Worm (Caenorhabditis elegans) whole organism, L3 larva: ENCODE data around the gene alp-1.

Experiments used
- ZK546.5 ChIP-seq: sonication (generic microtip); optimal IDR thresholded peaks from 2 replicates; lab custom pipeline; 2017; ENCODE audit warnings: missing biosample characterization, missing genetic modification characterization
- egl-27 ChIP-seq: sonication (generic microtip); optimal IDR thresholded peaks from 4 replicates; lab custom pipeline; 2017; ENCODE audit warnings: missing biosample characterization, missing genetic modification reagents, missing genetic modification characterization
- fkh-10 ChIP-seq: sonication (generic microtip); optimal IDR thresholded peaks from 2 replicates; lab custom pipeline; 2017; ENCODE audit warnings: missing biosample characterization, missing genetic modification reagents, missing genetic modification characterization
- jun-1 ChIP-seq: fragments of 150-350 bp; optimal IDR thresholded peaks from 2 replicates; lab custom pipeline; 2014; ENCODE audit warnings: missing biosample characterization, missing genetic modification reagents, missing genetic modification characterization
- nfya-1 ChIP-seq: sonication (generic microtip); optimal IDR thresholded peaks from 2 replicates; lab custom pipeline; 2017; ENCODE audit warnings: missing genetic modification characterization, mild to moderate bottlenecking, missing compliant biosample characterization, antibody characterized with exemption, moderate library complexity; ENCODE audit not compliant: insufficient read depth
- nhr-11 ChIP-seq: fragments of 150-350 bp; optimal IDR thresholded peaks from 2 replicates; lab custom pipeline; 2014; ENCODE audit warnings: missing biosample characterization, missing genetic modification characterization
- nhr-12 ChIP-seq: fragments of 150-350 bp; optimal IDR thresholded peaks from 2 replicates; lab custom pipeline; 2014; ENCODE audit warnings: missing biosample characterization, missing genetic modification characterization
- nhr-237 ChIP-seq: fragments of 150-350 bp; optimal IDR thresholded peaks from 2 replicates; lab custom pipeline; 2014; ENCODE audit warnings: missing biosample characterization, missing genetic modification characterization
- snpc-4 ChIP-seq: fragments of 150-350 bp; optimal IDR thresholded peaks from 2 replicates; lab custom pipeline; 2014; ENCODE audit warnings: missing biosample characterization, missing genetic modification characterization
- unc-62 ChIP-seq: fragments of 150-350 bp; sonication (generic microtip); optimal IDR thresholded peaks from 4 replicates; lab custom pipeline; 2014; ENCODE audit warnings: missing biosample characterization, missing genetic modification reagents, missing genetic modification characterization
- ztf-4 ChIP-seq: fragments of 150-350 bp; optimal IDR thresholded peaks from 2 replicates; lab custom pipeline; 2014; ENCODE audit warnings: missing biosample characterization, missing genetic modification characterization

- no peak for TF ChIP-seq nhr-12 (tag; lab: Kevin White, UChicago)
- TF ChIP-seq jun-1 (tag; lab: Kevin White, UChicago) = no peak
- no peak for TF ChIP-seq nfya-1 (tag; lab: Kevin White, UChicago)
- TF ChIP-seq unc-62 = no peak
- no peak for TF ChIP-seq ZK546.5
- TF ChIP-seq fkh-10 = no peak
- TF ChIP-seq ztf-4 (tag; lab: Kevin White, UChicago) = no peak
- TF ChIP-seq nhr-11 (tag; lab: Kevin White, UChicago) = no peak
- no peak for TF ChIP-seq egl-27 (tag; lab: Kevin White, UChicago)
- TF ChIP-seq nhr-237 (tag; lab: Kevin White, UChicago) = no peak
- no peak for TF ChIP-seq snpc-4
These were observed 35.7 kb upstream of the alp-1 start for ce11 chrIV:8816617-8817016.
